Worm (Caenorhabditis elegans) whole organism, L1 larva: Measurements from ENCODE around the gene mboa-6.

Experiments used
- ama-1 ChIP-seq: fragments of 150-350 bp; optimal IDR thresholded peaks from 2 replicates; lab custom pipeline; 2014
- mdl-1 ChIP-seq, 2 experiments: fragments of 150-350 bp; optimal IDR thresholded peaks; 2 replicates each; lab custom pipeline; 2014 to 2017; ENCODE audit warnings: missing biosample characterization in 2 of 2, missing genetic modification characterization in 2 of 2, inconsistent platforms in 1 of 2
- rnt-1 ChIP-seq: sonication (generic microtip); optimal IDR thresholded peaks from 2 replicates; lab custom pipeline; 2016; ENCODE audit warnings: mild to moderate bottlenecking, missing genetic modification characterization, moderate library complexity, missing compliant biosample characterization

DNA sequence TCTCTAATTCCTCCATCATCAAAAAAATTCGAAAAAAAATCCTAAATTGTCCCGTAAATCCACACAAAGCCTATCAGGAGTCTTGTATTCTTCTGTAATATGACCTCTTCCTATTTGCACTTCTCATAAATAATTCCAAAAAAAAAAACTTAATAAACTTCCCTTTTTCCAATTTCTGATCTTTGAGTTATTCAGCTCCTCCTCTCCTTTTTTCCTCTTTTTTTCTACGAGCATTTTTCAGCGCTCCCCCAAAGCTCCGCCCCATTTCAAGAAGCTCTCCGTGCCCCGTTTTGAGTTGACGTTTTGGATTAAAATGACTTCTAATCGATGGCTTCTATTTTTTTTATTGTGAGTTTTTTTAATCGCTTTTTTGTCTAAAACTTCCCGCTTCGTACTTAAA, 35.8 kb upstream of the mboa-6 start, which contains the start of gene lgc-42:
- no peak for TF ChIP-seq ama-1 (lab: Kevin White, UChicago)
- no peak for TF ChIP-seq mdl-1 (tag; optimal IDR thresholded peaks at IDR 0.05; lab: Kevin White, UChicago)
- TF ChIP-seq rnt-1 (tag; lab: Kevin White, UChicago): no peak
